Worm (Caenorhabditis elegans) whole organism, early embryonic: ENCODE data around the gene ZK792.4.

ENCODE experiments used
- B0310.2 ChIP-seq: sonication (generic microtip); optimal IDR thresholded peaks from 2 replicates; lab custom pipeline; 2016; ENCODE audit warnings: mild to moderate bottlenecking, missing genetic modification characterization, missing compliant biosample characterization
- F13C5.2 ChIP-seq: sonication (generic microtip); optimal IDR thresholded peaks from 2 replicates; lab custom pipeline; 2017; ENCODE audit warnings: mild to moderate bottlenecking, missing genetic modification characterization, inconsistent platforms, missing compliant biosample characterization
- ama-1 ChIP-seq: fragments of 150-350 bp; optimal IDR thresholded peaks from 2 replicates; lab custom pipeline; 2014
- ceh-13 ChIP-seq: fragments of 200-800 bp; sonication (Bioruptor generic); optimal IDR thresholded peaks from 2 replicates; lab custom pipeline; 2018; ENCODE audit warnings: mild to moderate bottlenecking, missing genetic modification characterization, missing compliant biosample characterization
- ceh-36 ChIP-seq: sonication (generic microtip); optimal IDR thresholded peaks from 2 replicates; lab custom pipeline; 2016; ENCODE audit warnings: missing genetic modification characterization, inconsistent platforms, missing compliant biosample characterization
- flt-1 ChIP-seq: fragments of 200-800 bp; sonication (Bioruptor generic); IDR thresholded peaks from 2 replicates; pipeline ENCODE4 v1.3.6; 2022; ENCODE audit warnings: missing genetic modification characterization, missing compliant biosample characterization
- hmg-4 ChIP-seq: fragments of 200-800 bp; sonication (Bioruptor generic); optimal IDR thresholded peaks from 2 replicates; lab custom pipeline; 2018; ENCODE audit warnings: mild to moderate bottlenecking, missing genetic modification characterization, missing compliant biosample characterization
- hnd-1 ChIP-seq: sonication (generic microtip); optimal IDR thresholded peaks from 2 replicates; lab custom pipeline; 2016; ENCODE audit warnings: missing genetic modification characterization, missing compliant biosample characterization
- pes-1 ChIP-seq: fragments of 200-800 bp; sonication (Bioruptor generic); IDR thresholded peaks from 2 replicates; pipeline ENCODE4 v1.3.6; 2022; ENCODE audit warnings: missing genetic modification reagents, missing genetic modification characterization, missing compliant biosample characterization
- scrt-1 ChIP-seq: fragments of 200-800 bp; sonication (Bioruptor generic); IDR thresholded peaks from 2 replicates; pipeline ENCODE4 v1.3.6; 2022; ENCODE audit warnings: missing genetic modification characterization, missing compliant biosample characterization
- sea-1 ChIP-seq: fragments of 200-800 bp; sonication (Bioruptor generic); conservative IDR thresholded peaks from 2 replicates; pipeline ENCODE4 v1.3.6; 2022; ENCODE audit warnings: missing genetic modification characterization, missing compliant biosample characterization
- tbx-11 ChIP-seq: fragments of 200-800 bp; sonication (Bioruptor generic); IDR thresholded peaks from 2 replicates; pipeline ENCODE4 v1.3.6; 2022; ENCODE audit warnings: missing genetic modification characterization, missing compliant biosample characterization
- tbx-37 ChIP-seq: fragments of 200-800 bp; sonication (Bioruptor generic); conservative IDR thresholded peaks from 2 replicates; pipeline ENCODE4 v1.3.6; 2022; ENCODE audit warnings: missing genetic modification reagents, missing genetic modification characterization, missing compliant biosample characterization
- tra-4 ChIP-seq: sonication (generic microtip); optimal IDR thresholded peaks from 2 replicates; lab custom pipeline; 2017; ENCODE audit warnings: missing genetic modification characterization, missing compliant biosample characterization

- TF ChIP-seq ama-1 (lab: Kevin White, UChicago) (no peak), tra-4 (tag; lab: Kevin White, UChicago) (no peak), F13C5.2 (tag; lab: Kevin White, UChicago) (no peak), B0310.2 (tag; lab: Kevin White, UChicago) (no peak), pes-1 (GFP tag; lab: Robert Waterston, UW) (no peak), hmg-4 (GFP tag; lab: Kevin White, UChicago) (no peak), scrt-1 (no peak), flt-1 (GFP tag; lab: Robert Waterston, UW) (no peak), hnd-1 (no peak), ceh-36 (tag; lab: Kevin White, UChicago) (no peak), sea-1 (no peak), ceh-13 (no peak), tbx-37 (no peak), tbx-11 (GFP tag; lab: Robert Waterston, UW) (no peak)
These were observed 36.8 kb upstream of the ZK792.4 start for ce11 chrIV:11718653-11719052.
